Worm (Caenorhabditis elegans): ENCODE data around the gene F40F12.9.

DNA sequence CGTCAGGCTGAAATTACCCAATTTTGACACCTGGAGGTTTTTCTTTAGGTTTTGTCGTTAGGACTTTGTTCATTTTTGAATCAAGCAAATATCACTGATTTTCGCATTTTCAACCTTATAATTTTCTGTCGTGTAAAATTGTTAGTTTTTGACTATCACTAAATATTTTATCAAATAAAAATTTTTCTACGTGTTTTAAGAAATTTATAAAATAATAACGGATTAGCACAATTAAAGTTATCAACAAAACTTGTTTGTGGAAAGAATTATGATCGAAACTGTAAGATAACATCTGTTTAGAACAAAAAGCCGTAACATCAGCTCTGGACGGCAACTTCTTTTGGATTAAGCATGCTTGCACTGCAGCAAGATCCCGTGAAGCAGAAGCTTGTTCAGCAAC lies 11.7 kb downstream of the F40F12.9 start, which contains the start of gene cbp-2:
- TF ChIP-seq him-1 (tag; optimal IDR thresholded peaks at IDR 0.05), result no peak
- no peak for TF ChIP-seq dao-5 (tag; optimal IDR thresholded peaks at IDR 0.05)
- TF ChIP-seq W03F9.2 (tag; optimal IDR thresholded peaks at IDR 0.05), result no peak
